Fruit fly (Drosophila melanogaster): ENCODE data around the gene CG1662.
A peak's percentile ranks its signal among the peaks of the same experiment; 100 is the strongest.

Gene CG1662

DNA sequence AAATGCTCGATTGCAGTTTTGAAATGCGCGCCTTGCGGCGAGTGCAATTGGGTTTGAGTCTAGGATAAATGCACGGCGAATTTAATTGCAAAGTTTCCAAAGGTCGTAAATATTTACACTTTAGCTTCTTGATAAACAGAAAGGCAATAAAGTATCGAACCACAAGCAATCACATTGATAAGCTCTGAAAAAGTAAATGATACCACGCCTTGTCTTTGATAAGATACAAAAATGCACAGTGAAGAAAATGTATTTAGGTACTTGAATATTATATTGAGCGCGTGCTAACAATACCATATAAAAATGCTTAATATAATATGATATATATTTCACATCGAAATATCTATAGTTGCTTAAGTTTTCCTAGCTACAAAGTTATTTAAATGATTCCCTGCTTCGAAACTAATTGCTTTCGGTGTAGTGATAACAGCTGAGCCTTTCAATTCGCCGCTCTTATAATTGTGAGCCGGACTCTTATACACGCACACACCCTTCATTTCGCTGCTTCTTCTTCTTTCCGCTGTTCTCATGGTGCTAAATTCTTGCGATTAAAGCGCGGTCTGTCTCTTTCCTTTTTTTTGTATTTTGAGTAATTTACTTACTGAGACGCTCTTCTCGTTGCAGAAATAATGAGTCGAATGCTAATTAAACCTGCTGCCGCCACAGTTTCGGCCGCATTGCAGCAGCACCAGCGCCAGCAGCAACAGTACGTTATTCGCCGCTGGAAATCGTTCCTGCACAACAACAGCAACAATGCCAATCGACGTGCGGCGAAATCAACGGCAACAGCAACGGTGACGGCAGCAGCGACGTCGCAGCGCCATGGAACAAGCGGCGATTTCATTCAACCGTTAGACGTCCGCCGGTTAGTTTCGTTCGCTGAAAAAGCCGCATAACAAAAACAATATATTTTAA is 13.9 kb upstream of the CG1662 start (continued):
- TF ChIP-seq Aef1 (GFP tag; IDR thresholded peaks at IDR 0.05) = peak; percentile 76
- TF ChIP-seq ttk (GFP tag; IDR thresholded peaks at IDR 0.05) = peak; percentile 81
- peak; percentile 61; the same call in 2 of the 3 replicates for TF ChIP-seq CG11093 (GFP tag; IDR thresholded peaks at IDR 0.05)
- TF ChIP-seq CG32532 (GFP tag; IDR thresholded peaks at IDR 0.05) = peak; percentile 81
- peak; percentile 97 for TF ChIP-seq GATAe (GFP tag; conservative IDR thresholded peaks at IDR 0.05)
- peak; percentile 84 for TF ChIP-seq sisA (GFP tag; IDR thresholded peaks at IDR 0.05)
- no peak for TF ChIP-seq CG3838 (GFP tag; optimal IDR thresholded peaks at IDR 0.05)
- TF ChIP-seq cas (GFP tag; IDR thresholded peaks at IDR 0.05) = 0 out of 2 replicates have a peak, but pooled peaks have one; percentile 51
- TF ChIP-seq CG12236 (GFP tag; optimal IDR thresholded peaks at IDR 0.05) = no peak
- peak; percentile 88 for TF ChIP-seq CG17829 (tag; optimal IDR thresholded peaks at IDR 0.05)
- TF ChIP-seq knrl (GFP tag; IDR thresholded peaks at IDR 0.05; ENCODE audit: partially characterized antibody) = no peak
- peak; percentile 49 for TF ChIP-seq jing (GFP tag; optimal IDR thresholded peaks at IDR 0.05)
- TF ChIP-seq Eip74EF (GFP tag; optimal IDR thresholded peaks at IDR 0.05) = peak in 1 of 2 experiments; percentile 77
- TF ChIP-seq nau (GFP tag; optimal IDR thresholded peaks at IDR 0.05) = peak; percentile 77
- no peak for TF ChIP-seq repo (GFP tag; optimal IDR thresholded peaks at IDR 0.05)
- 0 out of 2 replicates have a peak, but pooled peaks have one; percentile 34 for TF ChIP-seq CG16779 (GFP tag; IDR thresholded peaks at IDR 0.05)
- no peak for TF ChIP-seq luna (GFP tag; optimal IDR thresholded peaks at IDR 0.05)
- TF ChIP-seq CG18011 (GFP tag; optimal IDR thresholded peaks at IDR 0.05) = peak; percentile 33
- TF ChIP-seq Myb (GFP tag; optimal IDR thresholded peaks at IDR 0.05) = no peak
- TF ChIP-seq CG12219 (GFP tag; optimal IDR thresholded peaks at IDR 0.05) = peak; percentile 79
- TF ChIP-seq ash1 (GFP tag; optimal IDR thresholded peaks at IDR 0.05) = no peak
- TF ChIP-seq CG30020 (tag; optimal IDR thresholded peaks at IDR 0.05) = peak; percentile 54
- peak in 1 of 2 experiments; percentile 93 for TF ChIP-seq eve (GFP tag; optimal IDR thresholded peaks at IDR 0.05)
- TF ChIP-seq dysf (GFP tag; IDR thresholded peaks at IDR 0.05) = peak; percentile 86
- peak; percentile 96 for TF ChIP-seq CG17385 (GFP tag; optimal IDR thresholded peaks at IDR 0.05)
- peak; percentile 92 for TF ChIP-seq CG17361 (GFP tag; IDR thresholded peaks at IDR 0.05)
- peak; percentile 77 for TF ChIP-seq Six4 (GFP tag; optimal IDR thresholded peaks at IDR 0.05)
- peak; percentile 58 for TF ChIP-seq Jarid2 (GFP tag; optimal IDR thresholded peaks at IDR 0.05)
- peak; percentile 89 for TF ChIP-seq CG7556 (GFP tag; optimal IDR thresholded peaks at IDR 0.05)
- peak; percentile 80 for TF ChIP-seq CG31441 (GFP tag; IDR thresholded peaks at IDR 0.05)
- TF ChIP-seq CG14441 (GFP tag; IDR thresholded peaks at IDR 0.05) = peak; percentile 86
- no peak for TF ChIP-seq btn (GFP tag; optimal IDR thresholded peaks at IDR 0.05)
- TF ChIP-seq Xrp1 (GFP tag; IDR thresholded peaks at IDR 0.05) = peak; percentile 90
- TF ChIP-seq CG10654 (GFP tag; optimal IDR thresholded peaks at IDR 0.05) = peak; percentile 80
- TF ChIP-seq CG10267 (tag; optimal IDR thresholded peaks at IDR 0.05) = peak; percentile 84
- peak; percentile 18 for TF ChIP-seq CG8089 (GFP tag; optimal IDR thresholded peaks at IDR 0.05)
- peak; percentile 89 for TF ChIP-seq CG13424 (tag; optimal IDR thresholded peaks at IDR 0.05)
- peak; percentile 75 for TF ChIP-seq exex (tag; optimal IDR thresholded peaks at IDR 0.05)
- 0 out of 2 replicates have a peak, but pooled peaks have one; percentile 35 for TF ChIP-seq rib (GFP tag; IDR thresholded peaks at IDR 0.05)
- TF ChIP-seq scrt (GFP tag; optimal IDR thresholded peaks at IDR 0.05) = peak; percentile 63
- peak; percentile 81 for TF ChIP-seq tgo (GFP tag; IDR thresholded peaks at IDR 0.05)
- peak; percentile 84 for TF ChIP-seq CG30403 (GFP tag; optimal IDR thresholded peaks at IDR 0.05)
- TF ChIP-seq sob (GFP tag; IDR thresholded peaks at IDR 0.05) = peak; percentile 90
- TF ChIP-seq ewg (GFP tag; optimal IDR thresholded peaks at IDR 0.05) = peak; percentile 69
- no peak for TF ChIP-seq fd102C (GFP tag; optimal IDR thresholded peaks at IDR 0.05)
- peak; percentile 62 for TF ChIP-seq tap (tag; optimal IDR thresholded peaks at IDR 0.05)
- TF ChIP-seq hbn (GFP tag; IDR thresholded peaks at IDR 0.05; ENCODE audit: partially characterized antibody) = no peak
- peak; percentile 36 for TF ChIP-seq bab2 (GFP tag; optimal IDR thresholded peaks at IDR 0.05)

All from whole organism, embryonic.